Fruit fly (Drosophila melanogaster): Measurements from ENCODE around the gene Set8.
A peak's percentile ranks its signal among the peaks of the same experiment; 100 is the strongest.

Gene Set8

dm6 chr3R:14327472-14328104, 11.8 kb downstream of the Set8 start, which contains the start of gene spn-B (continued):
- TF ChIP-seq row (GFP tag; IDR thresholded peaks at IDR 0.05) = peak; percentile 87
- peak; percentile 30 for TF ChIP-seq crc (GFP tag; optimal IDR thresholded peaks at IDR 0.05)
- TF ChIP-seq CG11456 (GFP tag; IDR thresholded peaks at IDR 0.05) = peak; percentile 56; the same call in 1 of the 3 replicates
- no peak for TF ChIP-seq Awh (GFP tag; IDR thresholded peaks at IDR 0.05)
- TF ChIP-seq az2 (GFP tag; optimal IDR thresholded peaks at IDR 0.05) = peak; percentile 79
- no peak for TF ChIP-seq Poxn (GFP tag; IDR thresholded peaks at IDR 0.05)
- peak; percentile 58 for TF ChIP-seq Dll (GFP tag; IDR thresholded peaks at IDR 0.05; ENCODE audit: partially characterized antibody)
- TF ChIP-seq CG1792 (GFP tag; optimal IDR thresholded peaks at IDR 0.05) = peak; percentile 39
- TF ChIP-seq shn (GFP tag; optimal IDR thresholded peaks at IDR 0.05) = peak; percentile 39
- TF ChIP-seq CG13775 (GFP tag; optimal IDR thresholded peaks at IDR 0.05) = peak; percentile 83
- peak; percentile 86 for TF ChIP-seq PHDP (tag; optimal IDR thresholded peaks at IDR 0.05)
- peak; percentile 64 for TF ChIP-seq CG12744 (GFP tag; optimal IDR thresholded peaks at IDR 0.05)
- TF ChIP-seq pnt (GFP tag; optimal IDR thresholded peaks at IDR 0.05) = peak; percentile 24
- peak; percentile 68; the same call in 1 of the 2 replicates for TF ChIP-seq wdn (GFP tag; IDR thresholded peaks at IDR 0.05)
- peak; percentile 84 for TF ChIP-seq lilli (GFP tag; optimal IDR thresholded peaks at IDR 0.05)
- TF ChIP-seq CG3838 (GFP tag; optimal IDR thresholded peaks at IDR 0.05) = peak; percentile 13
- no peak for TF ChIP-seq zen2 (GFP tag; IDR thresholded peaks at IDR 0.05; ENCODE audit: partially characterized antibody)
- peak; percentile 53 for TF ChIP-seq CG11723 (GFP tag; optimal IDR thresholded peaks at IDR 0.05)
- TF ChIP-seq CG6765 (GFP tag; optimal IDR thresholded peaks at IDR 0.05) = peak; percentile 55
- peak; percentile 78 for TF ChIP-seq CG11695 (GFP tag; IDR thresholded peaks at IDR 0.05)
- TF ChIP-seq CG31441 (GFP tag; IDR thresholded peaks at IDR 0.05) = peak; percentile 80
- no peak for TF ChIP-seq CkIIα-i1 (GFP tag; IDR thresholded peaks at IDR 0.05)
- peak; percentile 67 for TF ChIP-seq CG33557 (GFP tag; optimal IDR thresholded peaks at IDR 0.05)
- TF ChIP-seq NfI (GFP tag; optimal IDR thresholded peaks at IDR 0.05) = peak; percentile 65
- 0 out of 2 replicates have a peak, but pooled peaks have one; percentile 11 for TF ChIP-seq klu (GFP tag; IDR thresholded peaks at IDR 0.05)
- no peak for TF ChIP-seq her (GFP tag; optimal IDR thresholded peaks at IDR 0.05)
- TF ChIP-seq CG17568 (GFP tag; optimal IDR thresholded peaks at IDR 0.05) = peak; percentile 82
- no peak for TF ChIP-seq jigr1 (GFP tag; IDR thresholded peaks at IDR 0.05)
- TF ChIP-seq CG1647 (GFP tag; optimal IDR thresholded peaks at IDR 0.05) = peak; percentile 23
- peak; percentile 30 for TF ChIP-seq Fer2 (tag; optimal IDR thresholded peaks at IDR 0.05)
- TF ChIP-seq CG13296 (GFP tag; optimal IDR thresholded peaks at IDR 0.05) = peak; percentile 82
- TF ChIP-seq nerfin-1 (tag; optimal IDR thresholded peaks at IDR 0.05) = peak; percentile 72
- TF ChIP-seq esg (GFP tag; conservative IDR thresholded peaks at IDR 0.05) = peak; percentile 69
- TF ChIP-seq prd (optimal IDR thresholded peaks at IDR 0.05) = no peak
- TF ChIP-seq prd (GFP tag; IDR thresholded peaks at IDR 0.05) = peak; percentile 59
- no peak for TF ChIP-seq NC2α (GFP tag; optimal IDR thresholded peaks at IDR 0.05)
- TF ChIP-seq bowl (GFP tag; IDR thresholded peaks at IDR 0.05) = 0 out of 2 replicates have a peak, but pooled peaks have one; percentile 38
- TF ChIP-seq pan (optimal IDR thresholded peaks at IDR 0.05) = no peak
- TF ChIP-seq pan (GFP tag; optimal IDR thresholded peaks at IDR 0.05 in 1 of 2, IDR thresholded peaks at IDR 0.05 in 1 of 2) = peak in 1 of 2 experiments; percentile 77
- peak; percentile 50 for TF ChIP-seq Dp (GFP tag; optimal IDR thresholded peaks at IDR 0.05)
- TF ChIP-seq CG14441 (GFP tag; IDR thresholded peaks at IDR 0.05) = peak; percentile 67
- peak; percentile 11 for TF ChIP-seq corto (GFP tag; optimal IDR thresholded peaks at IDR 0.05)
- peak; percentile 67 for TF ChIP-seq CG6689 (GFP tag; IDR thresholded peaks at IDR 0.05)
- no peak for TF ChIP-seq ash1 (GFP tag; optimal IDR thresholded peaks at IDR 0.05)
- peak; percentile 68 for TF ChIP-seq Nf-YB (GFP tag; optimal IDR thresholded peaks at IDR 0.05)
- peak; percentile 58 for TF ChIP-seq salm (tag; optimal IDR thresholded peaks at IDR 0.05)
- 0 out of 3 replicates have a peak, but pooled peaks have one; percentile 7 for TF ChIP-seq CG6791 (GFP tag; IDR thresholded peaks at IDR 0.05; ENCODE audit: partially characterized antibody)
- TF ChIP-seq Bteb2 (GFP tag; optimal IDR thresholded peaks at IDR 0.05) = peak; percentile 64
- no peak for TF ChIP-seq CG12299 (tag; optimal IDR thresholded peaks at IDR 0.05)
- TF ChIP-seq gem (tag; optimal IDR thresholded peaks at IDR 0.05) = peak; percentile 87

All from whole organism, embryonic.